Fruit fly (Drosophila melanogaster): Measurements from ENCODE around the gene Fer1.

The Fer1 gene

dm6 chr3R:7088837-7089361, 47.1 kb upstream of the Fer1 start (continued):
- TF ChIP-seq CG6854 (GFP tag; optimal IDR thresholded peaks at IDR 0.05), result no peak
- 0 out of 2 replicates have a peak, but pooled peaks have one; percentile 47 for TF ChIP-seq chm (GFP tag; IDR thresholded peaks at IDR 0.05)
- no peak for TF ChIP-seq CG13775 (GFP tag; optimal IDR thresholded peaks at IDR 0.05)
- no peak for TF ChIP-seq Dad (GFP tag; optimal IDR thresholded peaks at IDR 0.05)
- TF ChIP-seq exex (tag; optimal IDR thresholded peaks at IDR 0.05), result peak; percentile 54
- no peak for TF ChIP-seq aop (GFP tag; IDR thresholded peaks at IDR 0.05)
- no peak for TF ChIP-seq prd (optimal IDR thresholded peaks at IDR 0.05)
- no peak for TF ChIP-seq prd (GFP tag; IDR thresholded peaks at IDR 0.05)
- no peak for TF ChIP-seq CG4328 (GFP tag; optimal IDR thresholded peaks at IDR 0.05)
- no peak for TF ChIP-seq croc (GFP tag; conservative IDR thresholded peaks at IDR 0.05)
- no peak for TF ChIP-seq CG15479 (GFP tag; optimal IDR thresholded peaks at IDR 0.05)
- TF ChIP-seq Abd-B (GFP tag; optimal IDR thresholded peaks at IDR 0.05), result no peak
- no peak for TF ChIP-seq Atf-2 (GFP tag; optimal IDR thresholded peaks at IDR 0.05)
- TF ChIP-seq NfI (GFP tag; optimal IDR thresholded peaks at IDR 0.05), result no peak
- TF ChIP-seq wek (GFP tag; optimal IDR thresholded peaks at IDR 0.05), result no peak
- 0 out of 2 replicates have a peak, but pooled peaks have one; percentile 22 for TF ChIP-seq Bgb (GFP tag; IDR thresholded peaks at IDR 0.05; ENCODE audit: partially characterized antibody)
- no peak for TF ChIP-seq inv (GFP tag; IDR thresholded peaks at IDR 0.05; ENCODE audit: partially characterized antibody)
- TF ChIP-seq CG12236 (GFP tag; optimal IDR thresholded peaks at IDR 0.05), result no peak
- TF ChIP-seq CG18262 (tag; optimal IDR thresholded peaks at IDR 0.05), result no peak

dm6 chr3R:7089522-7090336, 46.3 kb upstream of the Fer1 start:
- no peak for TF ChIP-seq CG3407 (GFP tag; optimal IDR thresholded peaks at IDR 0.05)
- TF ChIP-seq onecut (GFP tag; IDR thresholded peaks at IDR 0.05), result peak; percentile 62; the same call in 1 of the 2 replicates
- TF ChIP-seq CG15514 (GFP tag; optimal IDR thresholded peaks at IDR 0.05), result peak; percentile 88
- peak; percentile 65 for TF ChIP-seq CG31224 (GFP tag; IDR thresholded peaks at IDR 0.05)
- peak; percentile 29 for TF ChIP-seq abd-A (tag; optimal IDR thresholded peaks at IDR 0.05)
- TF ChIP-seq corto (GFP tag; optimal IDR thresholded peaks at IDR 0.05), result peak; percentile 56
- no peak for TF ChIP-seq salm (tag; optimal IDR thresholded peaks at IDR 0.05)
- peak; percentile 80; the same call in 1 of the 2 replicates for TF ChIP-seq CG32767 (GFP tag; IDR thresholded peaks at IDR 0.05)
- TF ChIP-seq ap (GFP tag; IDR thresholded peaks at IDR 0.05), result no peak
- TF ChIP-seq MBD-R2 (GFP tag; IDR thresholded peaks at IDR 0.05), result peak; percentile 40; the same call in 1 of the 2 replicates
- TF ChIP-seq CG1529 (GFP tag; optimal IDR thresholded peaks at IDR 0.05), result peak; percentile 10
- TF ChIP-seq kni (GFP tag; optimal IDR thresholded peaks at IDR 0.05), result peak; percentile 84
- peak; percentile 21 for TF ChIP-seq CG6765 (GFP tag; optimal IDR thresholded peaks at IDR 0.05)
- TF ChIP-seq CG6683 (GFP tag; optimal IDR thresholded peaks at IDR 0.05), result no peak
- TF ChIP-seq CG11456 (GFP tag; IDR thresholded peaks at IDR 0.05), result no peak
- peak; percentile 34 for TF ChIP-seq CG10431 (GFP tag; optimal IDR thresholded peaks at IDR 0.05)
- peak; percentile 70; the same call in 1 of the 3 replicates for TF ChIP-seq CG34422 (GFP tag; IDR thresholded peaks at IDR 0.05)
- TF ChIP-seq CG15479 (GFP tag; optimal IDR thresholded peaks at IDR 0.05), result peak; percentile 70
- TF ChIP-seq YL-1 (GFP tag; optimal IDR thresholded peaks at IDR 0.05), result peak; percentile 17
- peak; percentile 93 for TF ChIP-seq sr (GFP tag; IDR thresholded peaks at IDR 0.05)
- no peak for TF ChIP-seq ab (GFP tag; optimal IDR thresholded peaks at IDR 0.05)
- TF ChIP-seq CG10209 (GFP tag; optimal IDR thresholded peaks at IDR 0.05), result peak; percentile 15
- no peak for TF ChIP-seq CG12219 (GFP tag; optimal IDR thresholded peaks at IDR 0.05)
- TF ChIP-seq CG11696 (GFP tag; IDR thresholded peaks at IDR 0.05), result no peak
- TF ChIP-seq CG16813 (GFP tag; IDR thresholded peaks at IDR 0.05; ENCODE audit: partially characterized antibody), result no peak
- TF ChIP-seq CG14710 (tag; optimal IDR thresholded peaks at IDR 0.05), result peak; percentile 12
- TF ChIP-seq CG12769 (tag; optimal IDR thresholded peaks at IDR 0.05), result peak; percentile 23
- no peak for TF ChIP-seq lbe (GFP tag; optimal IDR thresholded peaks at IDR 0.05)
- no peak for TF ChIP-seq CG11560 (tag; IDR thresholded peaks at IDR 0.05)
- no peak for TF ChIP-seq kah (GFP tag; optimal IDR thresholded peaks at IDR 0.05)

Data from whole organism, embryonic.